Worm (Caenorhabditis elegans) whole organism, L1 larva: ENCODE results near the gene nhr-20.
A peak's percentile ranks its signal among the peaks of the same experiment; 100 is the strongest.

Experiments
- C04F5.9 ChIP-seq: sonication (generic microtip); optimal IDR thresholded peaks from 2 replicates; lab custom pipeline; 2016; ENCODE audit warnings: missing genetic modification characterization, missing compliant biosample characterization
- C34B4.2 ChIP-seq: sonication (generic microtip); optimal IDR thresholded peaks from 2 replicates; lab custom pipeline; 2017; ENCODE audit warnings: mild to moderate bottlenecking, missing genetic modification characterization, missing compliant biosample characterization
- F16B12.6 ChIP-seq: fragments of 150-350 bp; optimal IDR thresholded peaks from 2 replicates; lab custom pipeline; 2014; ENCODE audit warnings: missing biosample characterization, missing genetic modification characterization
- aha-1 ChIP-seq: fragments of 150-350 bp; optimal IDR thresholded peaks from 2 replicates; lab custom pipeline; 2014; ENCODE audit warnings: missing biosample characterization, missing genetic modification characterization
- alr-1 ChIP-seq: fragments of 200-800 bp; sonication (Bioruptor generic); optimal IDR thresholded peaks from 2 replicates; lab custom pipeline; 2018; ENCODE audit warnings: borderline replicate concordance, mild to moderate bottlenecking, missing genetic modification characterization, missing compliant biosample characterization
- blmp-1 ChIP-seq: fragments of 150-350 bp; optimal IDR thresholded peaks from 2 replicates; lab custom pipeline; 2014; ENCODE audit warnings: missing biosample characterization, missing genetic modification characterization
- ceh-63 ChIP-seq: fragments of 200-800 bp; sonication (Bioruptor generic); optimal IDR thresholded peaks from 2 replicates; lab custom pipeline; 2018; ENCODE audit warnings: mild to moderate bottlenecking, missing genetic modification characterization, missing compliant biosample characterization
- ceh-82 ChIP-seq, 3 experiments: fragments of 150-350 bp in 1 of 3; sonication (generic microtip) in 2 of 3; optimal IDR thresholded peaks; 2 replicates each; lab custom pipeline; 2014 to 2017; ENCODE audit warnings: missing biosample characterization in 3 of 3, missing genetic modification characterization in 3 of 3
- ceh-88 ChIP-seq: fragments of 200-800 bp; sonication (Bioruptor generic); IDR thresholded peaks from 2 replicates; pipeline ENCODE4 v1.3.6; 2022; ENCODE audit warnings: missing genetic modification characterization, missing compliant biosample characterization
- dpl-1 ChIP-seq, 3 experiments: fragments of 150-350 bp in 2 of 3; sonication (generic microtip) in 1 of 3; optimal IDR thresholded peaks; 2 replicates each; lab custom pipeline; 2014 to 2017; ENCODE audit warnings: missing biosample characterization in 3 of 3, missing genetic modification characterization in 3 of 3, missing genetic modification reagents in 3 of 3
- dsc-1 ChIP-seq: sonication (generic microtip); optimal IDR thresholded peaks from 2 replicates; lab custom pipeline; 2016; ENCODE audit warnings: mild to moderate bottlenecking, missing genetic modification characterization, missing compliant biosample characterization
- efl-1 ChIP-seq, 4 experiments: fragments of 150-350 bp; optimal IDR thresholded peaks in 3 of 4; peaks in 1 of 4; 1 replicate in 1 of 4; 2 replicates in 3 of 4; lab custom pipeline; 2014; ENCODE audit warnings: missing biosample characterization in 2 of 4, missing genetic modification characterization in 2 of 4, missing genetic modification reagents in 2 of 4
- egl-27 ChIP-seq, 2 experiments: fragments of 150-350 bp in 1 of 2; sonication (generic microtip); optimal IDR thresholded peaks; 3 replicates each; lab custom pipeline; 2017 to 2018; ENCODE audit warnings: missing biosample characterization in 2 of 2, missing genetic modification characterization in 2 of 2, missing genetic modification reagents in 2 of 2
- elt-3 ChIP-seq, 6 experiments: fragments of 150-350 bp in 1 of 6; sonication (generic microtip); optimal IDR thresholded peaks; 2 replicates each; lab custom pipeline; 2017 to 2018; ENCODE audit warnings: missing biosample characterization in 6 of 6, missing genetic modification characterization in 6 of 6, inconsistent platforms in 1 of 6
- ets-5 ChIP-seq: fragments of 200-800 bp; sonication (Bioruptor generic); IDR thresholded peaks from 2 replicates; pipeline ENCODE4 v1.3.6; 2022; ENCODE audit warnings: missing genetic modification characterization, missing compliant biosample characterization
- fkh-10 ChIP-seq: sonication (generic microtip); optimal IDR thresholded peaks from 2 replicates; lab custom pipeline; 2017; ENCODE audit warnings: missing biosample characterization, missing genetic modification reagents, missing genetic modification characterization
- grh-1 ChIP-seq: fragments of 200-800 bp; sonication (Bioruptor generic); IDR thresholded peaks from 2 replicates; pipeline ENCODE4 v1.3.6; 2022; ENCODE audit warnings: missing genetic modification reagents, missing genetic modification characterization, missing compliant biosample characterization
- hlh-4 ChIP-seq: sonication (generic microtip); optimal IDR thresholded peaks from 2 replicates; lab custom pipeline; 2016; ENCODE audit warnings: mild to moderate bottlenecking, missing genetic modification characterization, missing compliant biosample characterization
- hpl-2 ChIP-seq: fragments of 150-350 bp; optimal IDR thresholded peaks from 2 replicates; lab custom pipeline; 2014; ENCODE audit warnings: missing biosample characterization, missing genetic modification reagents, missing genetic modification characterization
- lin-14 ChIP-seq: fragments of 200-800 bp; sonication (Bioruptor generic); optimal IDR thresholded peaks from 2 replicates; lab custom pipeline; 2018; ENCODE audit warnings: mild to moderate bottlenecking, missing genetic modification characterization, moderate library complexity, missing compliant biosample characterization
- lin-15B ChIP-seq: fragments of 150-350 bp; sonication (generic microtip); optimal IDR thresholded peaks from 3 replicates; lab custom pipeline; 2014; ENCODE audit warnings: missing biosample characterization, missing genetic modification characterization
- lin-35 ChIP-seq, 2 experiments: fragments of 150-350 bp; optimal IDR thresholded peaks; 2 replicates each; lab custom pipeline; 2014; ENCODE audit warnings: missing biosample characterization in 2 of 2, missing genetic modification characterization in 2 of 2, missing genetic modification reagents in 2 of 2
- lir-3 ChIP-seq: sonication (generic microtip); optimal IDR thresholded peaks from 2 replicates; lab custom pipeline; 2016; ENCODE audit warnings: mild to moderate bottlenecking, missing genetic modification characterization, moderate library complexity, missing compliant biosample characterization; ENCODE audit not compliant: poor library complexity
- lsy-2 ChIP-seq, 2 experiments: fragments of 150-350 bp; optimal IDR thresholded peaks; 2 replicates each; lab custom pipeline; 2014; ENCODE audit warnings: missing biosample characterization in 2 of 2, missing genetic modification characterization in 2 of 2
- mef-2 ChIP-seq: fragments of 150-350 bp; optimal IDR thresholded peaks from 2 replicates; lab custom pipeline; 2014; ENCODE audit warnings: missing biosample characterization, missing genetic modification characterization
- mep-1 ChIP-seq: fragments of 150-350 bp; optimal IDR thresholded peaks from 2 replicates; lab custom pipeline; 2014; ENCODE audit warnings: missing biosample characterization, missing genetic modification characterization
- nhr-12 ChIP-seq: sonication (generic microtip); optimal IDR thresholded peaks from 2 replicates; lab custom pipeline; 2017; ENCODE audit warnings: missing biosample characterization, missing genetic modification characterization
- nhr-47 ChIP-seq: sonication (generic microtip); optimal IDR thresholded peaks from 2 replicates; lab custom pipeline; 2016; ENCODE audit warnings: mild to moderate bottlenecking, missing genetic modification characterization, moderate library complexity, missing compliant biosample characterization
- nhr-71 ChIP-seq: sonication (generic microtip); optimal IDR thresholded peaks from 2 replicates; lab custom pipeline; 2016; ENCODE audit warnings: mild to moderate bottlenecking, missing genetic modification characterization, moderate library complexity, missing compliant biosample characterization
- nhr-85 ChIP-seq: sonication (generic microtip); peaks from one replicate; lab custom pipeline; 2016; ENCODE audit warnings: missing genetic modification characterization, inconsistent platforms, missing compliant biosample characterization
- nhr-90 ChIP-seq: sonication (generic microtip); optimal IDR thresholded peaks from 2 replicates; lab custom pipeline; 2016; ENCODE audit warnings: mild to moderate bottlenecking, missing genetic modification characterization, missing compliant biosample characterization; ENCODE audit not compliant: poor library complexity
- pax-3 ChIP-seq: fragments of 200-800 bp; sonication (Bioruptor generic); optimal IDR thresholded peaks from 2 replicates; lab custom pipeline; 2018; ENCODE audit warnings: mild to moderate bottlenecking, missing genetic modification characterization, moderate library complexity, missing compliant biosample characterization
- pqm-1 ChIP-seq: sonication (generic microtip); optimal IDR thresholded peaks from 3 replicates; lab custom pipeline; 2017; ENCODE audit warnings: missing biosample characterization, missing genetic modification characterization
- rnt-1 ChIP-seq: sonication (generic microtip); optimal IDR thresholded peaks from 2 replicates; lab custom pipeline; 2016; ENCODE audit warnings: mild to moderate bottlenecking, missing genetic modification characterization, moderate library complexity, missing compliant biosample characterization
- skn-1 ChIP-seq: fragments of 150-350 bp; optimal IDR thresholded peaks from 2 replicates; lab custom pipeline; 2014; ENCODE audit warnings: missing biosample characterization, missing genetic modification characterization
- snu-23 ChIP-seq: sonication (generic microtip); optimal IDR thresholded peaks from 2 replicates; lab custom pipeline; 2016; ENCODE audit warnings: missing genetic modification characterization, missing compliant biosample characterization
- sox-4 ChIP-seq: sonication (generic microtip); optimal IDR thresholded peaks from 2 replicates; lab custom pipeline; 2016; ENCODE audit warnings: missing genetic modification characterization, missing compliant biosample characterization
- sptf-1 ChIP-seq: fragments of 150-350 bp; optimal IDR thresholded peaks from 2 replicates; lab custom pipeline; 2014; ENCODE audit warnings: missing biosample characterization, missing genetic modification characterization
- sup-37 ChIP-seq: fragments of 200-800 bp; sonication (Bioruptor generic); optimal IDR thresholded peaks from 2 replicates; lab custom pipeline; 2018; ENCODE audit warnings: mild to moderate bottlenecking, missing genetic modification characterization, missing compliant biosample characterization
- swsn-7 ChIP-seq: sonication (generic microtip); optimal IDR thresholded peaks from 2 replicates; lab custom pipeline; 2016; ENCODE audit warnings: missing genetic modification characterization, missing compliant biosample characterization
- unc-30 ChIP-seq: sonication (generic microtip); optimal IDR thresholded peaks from 2 replicates; lab custom pipeline; 2017; ENCODE audit warnings: missing biosample characterization, missing genetic modification characterization
- unc-86 ChIP-seq: sonication (generic microtip); optimal IDR thresholded peaks from 2 replicates; lab custom pipeline; 2016; ENCODE audit warnings: missing genetic modification characterization, missing compliant biosample characterization
- unc-98 ChIP-seq: fragments of 200-800 bp; sonication (Bioruptor generic); IDR thresholded peaks from 2 replicates; pipeline ENCODE4 v1.3.6; 2022; ENCODE audit warnings: missing genetic modification characterization, missing compliant biosample characterization
- xbp-1 ChIP-seq: sonication (generic microtip); optimal IDR thresholded peaks from 2 replicates; lab custom pipeline; 2016; ENCODE audit warnings: missing genetic modification characterization, missing compliant biosample characterization
- ztf-11 ChIP-seq, 2 experiments: sonication (generic microtip); optimal IDR thresholded peaks; 2 replicates each; lab custom pipeline; 2016 to 2017; ENCODE audit warnings: missing genetic modification characterization in 2 of 2, missing biosample characterization in 1 of 2, missing compliant biosample characterization in 1 of 2
- ztf-4 ChIP-seq: fragments of 150-350 bp; optimal IDR thresholded peaks from 2 replicates; lab custom pipeline; 2014; ENCODE audit warnings: missing biosample characterization, missing genetic modification characterization

The nhr-20 gene

ce11 chrIII:4281955-4282618, 49.1 kb upstream of the nhr-20 start (continued):
- TF ChIP-seq hpl-2 (GFP tag; lab: Kevin White, UChicago) (peak; percentile 70), xbp-1 (peak; percentile 98), grh-1 (GFP tag; lab: Robert Waterston, UW) (peak; percentile 97), elt-3 (tag; optimal IDR thresholded peaks at IDR 0.05; lab: Kevin White, UChicago) (peak in 4 of 6 experiments; percentile 19 to 90 (median 66)), F16B12.6 (peak; percentile 14), nhr-71 (peak; percentile 100), swsn-7 (tag; lab: Kevin White, UChicago) (peak; percentile 99), egl-27 (tag; optimal IDR thresholded peaks at IDR 0.05; lab: Kevin White, UChicago) (peak; percentile 90 to 99), rnt-1 (tag; lab: Kevin White, UChicago) (peak; percentile 90), sptf-1 (tag; lab: Kevin White, UChicago) (no peak), ceh-63 (GFP tag; lab: Kevin White, UChicago) (peak; percentile 27), pax-3 (tag; lab: Kevin White, UChicago) (peak; percentile 98), dpl-1 (GFP tag; optimal IDR thresholded peaks at IDR 0.05; lab: Kevin White, UChicago) (peak; percentile 59 to 68 (median 68)), blmp-1 (tag; lab: Kevin White, UChicago) (peak; percentile 65), C04F5.9 (tag; lab: Kevin White, UChicago) (peak; percentile 91), skn-1 (peak; percentile 86), unc-98 (peak; percentile 77), nhr-12 (no peak), lir-3 (tag; lab: Kevin White, UChicago) (peak; percentile 92), lin-35 (GFP tag; optimal IDR thresholded peaks at IDR 0.05; lab: Kevin White, UChicago) (peak; percentile 69 to 85), aha-1 (tag; lab: Kevin White, UChicago) (peak; percentile 79), sox-4 (tag; lab: Kevin White, UChicago) (peak; percentile 97), C34B4.2 (tag; lab: Kevin White, UChicago) (peak; percentile 12), ceh-82 (tag; optimal IDR thresholded peaks at IDR 0.05; lab: Kevin White, UChicago) (peak; percentile 69 to 84 (median 73)), unc-30 (tag; lab: Kevin White, UChicago) (peak; percentile 30), mef-2 (tag; lab: Kevin White, UChicago) (peak; percentile 96), nhr-90 (tag; lab: Kevin White, UChicago) (peak; percentile 99), ceh-88 (GFP tag; lab: Robert Waterston, UW) (peak; percentile 94), alr-1 (tag; lab: Kevin White, UChicago) (no peak), ztf-4 (tag; lab: Kevin White, UChicago) (peak; percentile 98), lin-14 (GFP tag; lab: Kevin White, UChicago) (peak; percentile 100), ets-5 (GFP tag; lab: Robert Waterston, UW) (no peak), fkh-10 (peak; percentile 92), nhr-85 (peak; percentile 100), hlh-4 (tag; lab: Kevin White, UChicago) (peak; percentile 72), pqm-1 (tag; lab: Kevin White, UChicago) (peak; percentile 70)
- TF ChIP-seq, all 84 proteins: peak for 75

ce11 chrIII:4280215-4281173, 47.5 kb upstream of the nhr-20 start, which contains the start of gene sup-26:
TSS of gene sup-26 (minus strand) at chrIII:4280224.
- no peak for TF ChIP-seq lir-3 (tag; lab: Kevin White, UChicago)
- TF ChIP-seq lsy-2 (tag; optimal IDR thresholded peaks at IDR 0.05; lab: Kevin White, UChicago): peak in 1 of 2 experiments; percentile 36
- TF ChIP-seq sox-4 (tag; lab: Kevin White, UChicago): peak; percentile 0
- no peak for TF ChIP-seq hlh-4 (tag; lab: Kevin White, UChicago)
- peak; percentile 22 for TF ChIP-seq dsc-1 (tag; lab: Kevin White, UChicago)
- TF ChIP-seq nhr-47 (tag; lab: Kevin White, UChicago): peak; percentile 32
- peak in 1 of 2 experiments; percentile 62 for TF ChIP-seq ztf-11 (tag; optimal IDR thresholded peaks at IDR 0.05; lab: Kevin White, UChicago)
- TF ChIP-seq mep-1 (tag; lab: Kevin White, UChicago): peak; percentile 30
- TF ChIP-seq unc-86: peak; percentile 9
- no peak for TF ChIP-seq efl-1 (optimal IDR thresholded peaks at IDR 0.05; lab: Kevin White, UChicago)
- TF ChIP-seq efl-1 (GFP tag; optimal IDR thresholded peaks at IDR 0.05 in 1 of 2; lab: Kevin White, UChicago): peak in 1 of 2 experiments; percentile 91
- peak; percentile 70 for TF ChIP-seq lin-14 (GFP tag; lab: Kevin White, UChicago)
- 0 out of 2 replicates have a peak, but pooled peaks have one; percentile 3 for TF ChIP-seq grh-1 (GFP tag; lab: Robert Waterston, UW)
- peak in 1 of 3 experiments; percentile 3 for TF ChIP-seq ceh-82 (tag; optimal IDR thresholded peaks at IDR 0.05; lab: Kevin White, UChicago)
- no peak for TF ChIP-seq lin-15B (tag; lab: Kevin White, UChicago)
- TF ChIP-seq nhr-71: peak; percentile 68
- peak; percentile 19 for TF ChIP-seq sup-37 (GFP tag; lab: Kevin White, UChicago)
- TF ChIP-seq nhr-85: peak; percentile 90
- TF ChIP-seq snu-23 (GFP tag; lab: Kevin White, UChicago): peak; percentile 43
